Worm (Caenorhabditis elegans): ENCODE measurements around the gene dkf-2.

- no peak for TF ChIP-seq ceh-6 (GFP tag; optimal IDR thresholded peaks at IDR 0.05)
- TF ChIP-seq nhr-11 (tag; optimal IDR thresholded peaks at IDR 0.05) = no peak
- no peak for TF ChIP-seq hlh-15 (tag; optimal IDR thresholded peaks at IDR 0.05)
- TF ChIP-seq pqm-1 (tag; optimal IDR thresholded peaks at IDR 0.05) = no peak
- TF ChIP-seq che-1 (tag; optimal IDR thresholded peaks at IDR 0.05) = no peak
- TF ChIP-seq fkh-10 (GFP tag; optimal IDR thresholded peaks at IDR 0.05) = no peak
- TF ChIP-seq ceh-18 (tag; optimal IDR thresholded peaks at IDR 0.05) = no peak
- TF ChIP-seq hlh-30 (tag; optimal IDR thresholded peaks at IDR 0.05; ENCODE audit: insufficient read depth) = no peak
- no peak for TF ChIP-seq ceh-45 (GFP tag; IDR thresholded peaks at IDR 0.05)
- no peak for TF ChIP-seq sdc-2 (tag; optimal IDR thresholded peaks at IDR 0.05)
- TF ChIP-seq ceh-2 (tag; optimal IDR thresholded peaks at IDR 0.05) = no peak
These were observed 67.3 kb downstream of the dkf-2 start for ce11 chrV:16814541-16815207.
